Fruit fly (Drosophila melanogaster) whole organism, wandering third instar larva: Measurements from ENCODE around the gene klar.

Source experiments
- Hr78 ChIP-seq: fragments of >200 bp; optimal IDR thresholded peaks from 2 replicates; lab custom pipeline; 2017; ENCODE audit warnings: missing biosample characterization, missing genetic modification characterization
- Hr83 ChIP-seq: fragments of 200-300 bp; sonication (Bioruptor generic); optimal IDR thresholded peaks from 2 replicates; lab custom pipeline; 2016; ENCODE audit warnings: missing biosample characterization, mild to moderate bottlenecking, missing genetic modification characterization, moderate library complexity; ENCODE audit not compliant: poor library complexity, severe bottlenecking
- Jra ChIP-seq: sonication (Bioruptor generic); optimal IDR thresholded peaks from 2 replicates; lab custom pipeline; 2016; ENCODE audit warnings: missing biosample characterization, missing genetic modification characterization
- N ChIP-seq: fragments of >200 bp; optimal IDR thresholded peaks from 2 replicates; lab custom pipeline; 2018; ENCODE audit warnings: missing biosample characterization, missing external identifiers, missing genetic modification characterization
- OdsH ChIP-seq: fragments of 200-800 bp; sonication (Bioruptor generic); optimal IDR thresholded peaks from 2 replicates; lab custom pipeline; 2016; ENCODE audit warnings: missing biosample characterization, mild to moderate bottlenecking, missing genetic modification characterization
- foxo ChIP-seq, 2 experiments: fragments of 200-800 bp; sonication (Bioruptor generic); optimal IDR thresholded peaks; 2 replicates in 1 of 2; 3 replicates in 1 of 2; lab custom pipeline; 2016 to 2017; ENCODE audit warnings: missing biosample characterization in 2 of 2, missing genetic modification characterization in 2 of 2
- h ChIP-seq: fragments of 200-800 bp; sonication (Bioruptor generic); optimal IDR thresholded peaks from 3 replicates; lab custom pipeline; 2016; ENCODE audit warnings: missing biosample characterization, mild to moderate bottlenecking, missing genetic modification characterization
- lola ChIP-seq: fragments of >200 bp; optimal IDR thresholded peaks from 2 replicates; lab custom pipeline; 2017; ENCODE audit warnings: missing biosample characterization, missing genetic modification characterization
- pan ChIP-seq: fragments of >200 bp; optimal IDR thresholded peaks from 2 replicates; lab custom pipeline; 2017
- psq ChIP-seq: fragments of 200-800 bp; sonication (Bioruptor generic); optimal IDR thresholded peaks from 3 replicates; lab custom pipeline; 2017; ENCODE audit warnings: missing biosample characterization, mild to moderate bottlenecking, missing genetic modification characterization, moderate library complexity
- usp ChIP-seq: fragments of >200 bp; optimal IDR thresholded peaks from 2 replicates; lab custom pipeline; 2017; ENCODE audit warnings: missing biosample characterization, missing genetic modification characterization

dm6 chr3L:485393-485792 is 55.0 kb downstream of the klar start:
- TF ChIP-seq foxo (GFP tag; optimal IDR thresholded peaks at IDR 0.05; lab: Kevin White, UChicago) (no peak), lola (GFP tag; lab: Kevin White, UChicago) (no peak), usp (GFP tag; lab: Kevin White, UChicago) (no peak), h (no peak), Hr83 (GFP tag; lab: Kevin White, UChicago) (no peak), pan (lab: Kevin White, UChicago) (no peak), Jra (GFP tag; lab: Kevin White, UChicago) (no peak), N (no peak), psq (GFP tag; lab: Kevin White, UChicago) (no peak), OdsH (GFP tag; lab: Kevin White, UChicago) (no peak), Hr78 (GFP tag; lab: Kevin White, UChicago) (no peak)
